Worm (Caenorhabditis elegans) whole organism, L3 larva: ENCODE measurements around the gene srbc-29.

Source experiments
- R02D3.7 ChIP-seq: fragments of 150-350 bp; optimal IDR thresholded peaks from 2 replicates; lab custom pipeline; 2014; ENCODE audit warnings: missing biosample characterization, missing genetic modification characterization
- aly-2 ChIP-seq: fragments of 150-350 bp; optimal IDR thresholded peaks from 2 replicates; lab custom pipeline; 2014; ENCODE audit warnings: missing biosample characterization, missing genetic modification characterization
- ceh-16 ChIP-seq: sonication (generic microtip); optimal IDR thresholded peaks from 2 replicates; lab custom pipeline; 2017; ENCODE audit warnings: missing biosample characterization, missing genetic modification characterization
- ceh-28 ChIP-seq: fragments of 150-350 bp; optimal IDR thresholded peaks from 2 replicates; lab custom pipeline; 2014; ENCODE audit warnings: missing biosample characterization, missing genetic modification reagents, missing genetic modification characterization
- ceh-82 ChIP-seq: fragments of 150-350 bp; optimal IDR thresholded peaks from 2 replicates; lab custom pipeline; 2014; ENCODE audit warnings: missing biosample characterization, missing genetic modification characterization
- daf-12 ChIP-seq: fragments of 150-350 bp; optimal IDR thresholded peaks from 2 replicates; lab custom pipeline; 2014; ENCODE audit warnings: missing biosample characterization, missing genetic modification reagents, missing genetic modification characterization
- egl-27 ChIP-seq: sonication (generic microtip); optimal IDR thresholded peaks from 4 replicates; lab custom pipeline; 2017; ENCODE audit warnings: missing biosample characterization, missing genetic modification reagents, missing genetic modification characterization
- elt-2 ChIP-seq: sonication (generic microtip); optimal IDR thresholded peaks from 2 replicates; lab custom pipeline; 2016; ENCODE audit warnings: missing genetic modification reagents, mild to moderate bottlenecking, missing genetic modification characterization, missing compliant biosample characterization
- eor-1 ChIP-seq, 2 experiments: fragments of 150-350 bp; optimal IDR thresholded peaks; 2 replicates each; lab custom pipeline; 2014 to 2018; ENCODE audit warnings: missing biosample characterization in 2 of 2, missing genetic modification characterization in 2 of 2
- fkh-10 ChIP-seq: sonication (generic microtip); optimal IDR thresholded peaks from 2 replicates; lab custom pipeline; 2017; ENCODE audit warnings: missing biosample characterization, missing genetic modification reagents, missing genetic modification characterization
- fkh-2 ChIP-seq: fragments of 150-350 bp; optimal IDR thresholded peaks from 2 replicates; lab custom pipeline; 2014; ENCODE audit warnings: missing biosample characterization, missing genetic modification reagents, missing genetic modification characterization
- fos-1 ChIP-seq: fragments of 150-350 bp; optimal IDR thresholded peaks from 2 replicates; lab custom pipeline; 2014; ENCODE audit warnings: missing biosample characterization, missing genetic modification characterization
- hmg-11 ChIP-seq: sonication (generic microtip); optimal IDR thresholded peaks from 2 replicates; lab custom pipeline; 2016; ENCODE audit warnings: missing genetic modification characterization, missing compliant biosample characterization
- jun-1 ChIP-seq: fragments of 150-350 bp; optimal IDR thresholded peaks from 2 replicates; lab custom pipeline; 2014; ENCODE audit warnings: missing biosample characterization, missing genetic modification reagents, missing genetic modification characterization
- lin-15B ChIP-seq: fragments of 150-350 bp; optimal IDR thresholded peaks from 2 replicates; lab custom pipeline; 2014; ENCODE audit warnings: missing biosample characterization, missing genetic modification characterization
- lin-39 ChIP-seq: fragments of 150-350 bp; optimal IDR thresholded peaks from 2 replicates; lab custom pipeline; 2018; ENCODE audit warnings: missing biosample characterization, missing genetic modification reagents, missing genetic modification characterization
- lsy-12 ChIP-seq: sonication (generic microtip); optimal IDR thresholded peaks from 2 replicates; lab custom pipeline; 2016; ENCODE audit warnings: mild to moderate bottlenecking, missing genetic modification characterization, missing compliant biosample characterization
- nfya-1 ChIP-seq: sonication (generic microtip); optimal IDR thresholded peaks from 2 replicates; lab custom pipeline; 2017; ENCODE audit warnings: missing genetic modification characterization, mild to moderate bottlenecking, missing compliant biosample characterization, antibody characterized with exemption, moderate library complexity; ENCODE audit not compliant: insufficient read depth
- nhr-12 ChIP-seq: fragments of 150-350 bp; optimal IDR thresholded peaks from 2 replicates; lab custom pipeline; 2014; ENCODE audit warnings: missing biosample characterization, missing genetic modification characterization
- nhr-25 ChIP-seq: sonication (generic microtip); optimal IDR thresholded peaks from 2 replicates; lab custom pipeline; 2017; ENCODE audit warnings: missing biosample characterization, missing genetic modification characterization
- nhr-28 ChIP-seq: fragments of 150-350 bp; optimal IDR thresholded peaks from 2 replicates; lab custom pipeline; 2014; ENCODE audit warnings: missing biosample characterization, missing genetic modification characterization
- nhr-43 ChIP-seq: sonication (generic microtip); optimal IDR thresholded peaks from 2 replicates; lab custom pipeline; 2016; ENCODE audit warnings: mild to moderate bottlenecking, missing genetic modification characterization, missing compliant biosample characterization; ENCODE audit not compliant: poor library complexity, severe bottlenecking
- nhr-77 ChIP-seq: fragments of 150-350 bp; optimal IDR thresholded peaks from 2 replicates; lab custom pipeline; 2014; ENCODE audit warnings: missing biosample characterization, missing genetic modification characterization
- pqm-1 ChIP-seq: fragments of 150-350 bp; optimal IDR thresholded peaks from 2 replicates; lab custom pipeline; 2017; ENCODE audit warnings: missing biosample characterization, missing genetic modification characterization, inconsistent platforms
- sea-2 ChIP-seq: fragments of 150-350 bp; sonication (generic microtip); optimal IDR thresholded peaks from 4 replicates; lab custom pipeline; 2014; ENCODE audit warnings: missing biosample characterization, missing genetic modification reagents, missing genetic modification characterization
- skn-1 ChIP-seq: fragments of 150-350 bp; optimal IDR thresholded peaks from 2 replicates; lab custom pipeline; 2014; ENCODE audit warnings: missing biosample characterization, missing genetic modification characterization
- tbx-2 ChIP-seq: sonication (generic microtip); optimal IDR thresholded peaks from 2 replicates; lab custom pipeline; 2016; ENCODE audit warnings: mild to moderate bottlenecking, missing genetic modification characterization, missing compliant biosample characterization
- unc-39 ChIP-seq: sonication (generic microtip); optimal IDR thresholded peaks from 4 replicates; lab custom pipeline; 2017; ENCODE audit warnings: missing biosample characterization, missing genetic modification characterization
- zag-1 ChIP-seq: fragments of 150-350 bp; optimal IDR thresholded peaks from 2 replicates; lab custom pipeline; 2014; ENCODE audit warnings: missing biosample characterization, missing genetic modification characterization
- ztf-11 ChIP-seq: fragments of 150-350 bp; optimal IDR thresholded peaks from 2 replicates; lab custom pipeline; 2014; ENCODE audit warnings: missing biosample characterization, missing genetic modification characterization
- ztf-4 ChIP-seq: fragments of 150-350 bp; optimal IDR thresholded peaks from 2 replicates; lab custom pipeline; 2014; ENCODE audit warnings: missing biosample characterization, missing genetic modification characterization

srbc-29 gene

DNA sequence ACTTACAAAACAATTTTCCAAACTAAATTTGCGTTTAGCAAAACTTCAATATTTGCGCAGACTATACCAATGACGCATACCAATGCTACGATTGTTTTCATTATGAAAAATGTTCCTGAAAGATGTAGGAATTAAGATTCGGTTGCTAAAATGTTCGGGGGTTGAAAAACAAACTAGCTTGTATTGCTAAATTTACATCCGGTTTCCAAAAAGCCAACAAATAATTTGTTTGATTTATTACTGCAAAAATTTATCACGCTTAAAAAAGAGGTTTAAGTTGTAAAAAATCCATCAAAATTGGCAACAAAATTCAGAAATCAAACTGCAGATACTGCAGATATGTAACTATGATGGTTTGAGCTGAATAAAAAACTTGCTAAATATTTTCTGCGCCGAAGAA lies 9.7 kb upstream of the srbc-29 start, which contains the start of gene srbc-30:
Gene srbc-30 (minus strand): TSS at position 101 of the 400 bp plus-strand sequence.
- TF ChIP-seq nhr-77 (tag; lab: Kevin White, UChicago): no peak
- TF ChIP-seq R02D3.7: no peak
- TF ChIP-seq fkh-10 (GFP tag; lab: Kevin White, UChicago): no peak

DNA sequence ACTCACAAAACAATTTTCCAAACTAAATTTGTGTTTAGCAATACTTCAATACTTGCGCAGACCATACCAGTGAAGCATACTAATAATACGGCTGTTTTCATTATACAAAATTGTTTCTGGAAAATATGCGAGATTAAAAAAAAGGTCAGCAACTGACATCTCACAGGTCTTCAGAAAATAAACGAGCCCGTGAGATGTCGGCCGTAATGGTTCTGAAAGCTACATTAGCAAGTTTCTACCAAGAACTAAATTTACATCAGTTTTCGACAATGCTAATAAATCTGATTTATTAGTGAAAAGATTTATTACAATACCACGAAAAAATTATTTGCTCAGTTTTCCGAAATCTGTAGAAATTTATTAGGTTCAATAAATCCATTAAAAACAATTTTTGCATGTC lies 6.8 kb upstream of the srbc-29 start, which contains the start of gene srbc-31:
Gene srbc-31 (minus strand): TSS at position 101 of the 400 bp plus-strand sequence.
- TF ChIP-seq fos-1 (tag; lab: Kevin White, UChicago): no peak

- TF ChIP-seq nhr-25 (tag; lab: Kevin White, UChicago): no peak
- no peak for TF ChIP-seq unc-39 (tag; lab: Kevin White, UChicago)
Observed at ce11 chrV:3476228-3476627, 5.5 kb upstream of the srbc-29 start.

DNA sequence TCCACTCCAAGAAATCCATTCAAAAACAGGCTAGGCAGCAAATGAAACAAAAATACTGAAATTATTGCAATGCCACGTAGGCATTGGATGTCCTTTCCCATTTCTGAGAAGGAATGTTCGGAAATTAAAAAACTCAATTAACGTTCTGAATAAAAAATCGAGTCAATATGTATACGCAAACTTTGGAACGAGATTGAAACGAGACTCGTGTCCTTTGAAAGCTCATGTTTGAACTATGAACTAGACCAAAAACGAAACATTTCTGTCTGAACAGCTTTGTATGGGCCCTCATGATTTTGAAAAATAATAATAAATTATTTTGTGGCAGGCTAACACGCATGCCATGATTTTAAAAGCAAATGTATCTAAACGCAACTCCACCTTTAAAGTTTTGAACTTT lies 4.3 kb upstream of the srbc-29 start, which contains the start of gene oac-2:
Gene oac-2 (minus strand): TSS at position 101 of the 400 bp plus-strand sequence.
- TF ChIP-seq ceh-82 (tag; lab: Kevin White, UChicago): no peak
- no peak for TF ChIP-seq eor-1 (tag; optimal IDR thresholded peaks at IDR 0.05; lab: Kevin White, UChicago)
- no peak for TF ChIP-seq zag-1 (tag; lab: Kevin White, UChicago)
- no peak for TF ChIP-seq nfya-1 (tag; lab: Kevin White, UChicago)
- no peak for TF ChIP-seq elt-2 (tag; lab: Kevin White, UChicago)
- TF ChIP-seq tbx-2 (tag; lab: Kevin White, UChicago): no peak
- no peak for TF ChIP-seq nhr-43 (tag; lab: Kevin White, UChicago)

- TF ChIP-seq skn-1: no peak
- no peak for TF ChIP-seq nhr-12 (tag; lab: Kevin White, UChicago)
- no peak for TF ChIP-seq ceh-82 (tag; lab: Kevin White, UChicago)
- no peak for TF ChIP-seq fkh-2 (tag; lab: Kevin White, UChicago)
- TF ChIP-seq ceh-16: no peak
- TF ChIP-seq tbx-2 (tag; lab: Kevin White, UChicago): no peak
- TF ChIP-seq elt-2 (tag; lab: Kevin White, UChicago): peak; percentile 63
- TF ChIP-seq jun-1 (tag; lab: Kevin White, UChicago): no peak
- no peak for TF ChIP-seq hmg-11 (tag; lab: Kevin White, UChicago)
- no peak for TF ChIP-seq lin-15B (tag; lab: Kevin White, UChicago)
- no peak for TF ChIP-seq zag-1 (tag; lab: Kevin White, UChicago)
- no peak for TF ChIP-seq egl-27 (tag; lab: Kevin White, UChicago)
- peak; percentile 4 for TF ChIP-seq ceh-28 (tag; lab: Kevin White, UChicago)
- no peak for TF ChIP-seq sea-2
- no peak for TF ChIP-seq ztf-11
- no peak for TF ChIP-seq lsy-12 (tag; lab: Kevin White, UChicago)
- TF ChIP-seq pqm-1 (tag; lab: Kevin White, UChicago): peak; percentile 67
- TF ChIP-seq nhr-28 (tag; lab: Kevin White, UChicago): no peak
- peak; percentile 18 for TF ChIP-seq nhr-43 (tag; lab: Kevin White, UChicago)
- TF ChIP-seq ztf-4 (tag; lab: Kevin White, UChicago): no peak
- TF ChIP-seq aly-2 (tag; lab: Kevin White, UChicago): no peak
- no peak for TF ChIP-seq nhr-25 (tag; lab: Kevin White, UChicago)
- TF ChIP-seq nfya-1 (tag; lab: Kevin White, UChicago): no peak
- no peak for TF ChIP-seq unc-39 (tag; lab: Kevin White, UChicago)
- TF ChIP-seq, all 47 proteins: peak for 4
Observed at ce11 chrV:3468436-3468835, 2.2 kb downstream of the srbc-29 start, which contains the start of gene gst-33. TSS of gene gst-33 (minus strand) at chrV:3468562.

ce11 chrV:3464897-3465296 lies 5.8 kb downstream of the srbc-29 start:
- TF ChIP-seq lin-39: no peak

ce11 chrV:3463514-3463913 lies 7.2 kb downstream of the srbc-29 start, which contains the start of gene slc-28.1:
TSS of gene slc-28.1 (plus strand) at chrV:3463814.
- no peak for TF ChIP-seq daf-12 (tag; lab: Kevin White, UChicago)
- no peak for TF ChIP-seq lin-39
- no peak for TF ChIP-seq eor-1 (tag; optimal IDR thresholded peaks at IDR 0.05; lab: Kevin White, UChicago)
